Fruit fly (Drosophila melanogaster) whole organism, embryonic: ENCODE results near the gene CG2617.
A peak's percentile ranks its signal among the peaks of the same experiment; 100 is the strongest.

Experiments used
- Abd-B ChIP-seq: fragments of 200-800 bp; sonication (Bioruptor generic); optimal IDR thresholded peaks from 2 replicates; lab custom pipeline; 2018; ENCODE audit warnings: missing biosample characterization, mild to moderate bottlenecking, missing genetic modification characterization, moderate library complexity
- Awh ChIP-seq: fragments of 200-800 bp; sonication (Bioruptor generic); IDR thresholded peaks from 2 replicates; pipeline ENCODE4, ENCODE4 v1.3.6; 2022; ENCODE audit warnings: missing biosample characterization, missing genetic modification characterization
- B-H2 ChIP-seq: fragments of 200-800 bp; sonication (Bioruptor generic); optimal IDR thresholded peaks from 2 replicates; lab custom pipeline; 2018; ENCODE audit warnings: missing biosample characterization, mild to moderate bottlenecking, missing genetic modification characterization
- CG10147 ChIP-seq: fragments of 200-800 bp; sonication (Bioruptor generic); optimal IDR thresholded peaks from 2 replicates; lab custom pipeline; 2019; ENCODE audit warnings: missing biosample characterization, mild to moderate bottlenecking, missing genetic modification characterization, moderate library complexity
- CG10321 ChIP-seq: fragments of 200-800 bp; sonication (Bioruptor generic); IDR thresholded peaks from 2 replicates; pipeline ENCODE4 v1.3.6; 2022; ENCODE audit warnings: missing biosample characterization, missing genetic modification characterization
- CG10959 ChIP-seq: fragments of 200-800 bp; sonication (Bioruptor generic); IDR thresholded peaks from 2 replicates; pipeline ENCODE4 v1.3.6; 2022; ENCODE audit warnings: missing biosample characterization, missing genetic modification characterization
- CG11093 ChIP-seq: fragments of 200-800 bp; sonication (Bioruptor generic); IDR thresholded peaks from 3 replicates; pipeline ENCODE4 v1.3.6; 2022; ENCODE audit warnings: missing biosample characterization, missing genetic modification characterization
- CG14860 ChIP-seq: fragments of 200-800 bp; sonication (Bioruptor generic); IDR thresholded peaks from 3 replicates; pipeline ENCODE4 v1.3.6; 2022; ENCODE audit warnings: missing biosample characterization, missing genetic modification characterization; ENCODE audit not compliant: partially characterized antibody
- CG14965 ChIP-seq: fragments of 200-800 bp; sonication (Bioruptor generic); optimal IDR thresholded peaks from 2 replicates; lab custom pipeline; 2016; ENCODE audit warnings: missing biosample characterization, missing genetic modification characterization, borderline replicate concordance
- CG15479 ChIP-seq: fragments of 200-800 bp; sonication (Bioruptor generic); optimal IDR thresholded peaks from 3 replicates; lab custom pipeline; 2019; ENCODE audit warnings: missing biosample characterization, mild to moderate bottlenecking, missing genetic modification characterization, moderate library complexity
- CG16863 ChIP-seq: fragments of 200-800 bp; sonication (Bioruptor generic); optimal IDR thresholded peaks from 3 replicates; lab custom pipeline; 2016; ENCODE audit warnings: missing biosample characterization, missing genetic modification characterization
- CG17359 ChIP-seq: fragments of 200-800 bp; sonication (Bioruptor generic); optimal IDR thresholded peaks from 3 replicates; lab custom pipeline; 2018; ENCODE audit warnings: missing biosample characterization, mild to moderate bottlenecking, missing genetic modification characterization, moderate library complexity
- CG17361 ChIP-seq: fragments of 200-800 bp; sonication (Bioruptor generic); IDR thresholded peaks from 3 replicates; pipeline ENCODE4 v1.3.6; 2022; ENCODE audit warnings: missing biosample characterization, missing genetic modification characterization
- CG18599 ChIP-seq: fragments of 200-800 bp; sonication (Bioruptor generic); optimal IDR thresholded peaks from 3 replicates; lab custom pipeline; 2017; ENCODE audit warnings: missing biosample characterization, missing genetic modification characterization, mild to moderate bottlenecking, moderate library complexity, missing genetic modification reagents
- CG18764 ChIP-seq: fragments of 200-800 bp; sonication (Bioruptor generic); optimal IDR thresholded peaks from 3 replicates; lab custom pipeline; 2016; ENCODE audit warnings: missing biosample characterization, missing genetic modification characterization
- CG2875 ChIP-seq: fragments of 200-800 bp; sonication (Bioruptor generic); optimal IDR thresholded peaks from 2 replicates; lab custom pipeline; 2017; ENCODE audit warnings: missing biosample characterization, mild to moderate bottlenecking, missing genetic modification characterization, missing genetic modification reagents
- CG4328 ChIP-seq: fragments of 200-800 bp; sonication (Bioruptor generic); optimal IDR thresholded peaks from 3 replicates; lab custom pipeline; 2017; ENCODE audit warnings: missing biosample characterization, missing genetic modification reagents, missing genetic modification characterization
- CG4360 ChIP-seq: fragments of 200-800 bp; sonication (Bioruptor generic); IDR thresholded peaks from 2 replicates; pipeline ENCODE4 v1.3.6; 2022; ENCODE audit warnings: missing biosample characterization, missing genetic modification characterization
- CG43689 ChIP-seq: fragments of 200-800 bp; sonication (Bioruptor generic); IDR thresholded peaks from 2 replicates; pipeline ENCODE4 v1.3.6; 2022; ENCODE audit warnings: missing biosample characterization, missing genetic modification characterization
- CG4404 ChIP-seq: fragments of 200-800 bp; sonication (Bioruptor generic); IDR thresholded peaks from 2 replicates; pipeline ENCODE4 v1.3.6; 2022; ENCODE audit warnings: missing biosample characterization, missing genetic modification characterization
- CG4730 ChIP-seq: fragments of 200-800 bp; sonication (Bioruptor generic); IDR thresholded peaks from 2 replicates; pipeline ENCODE4 v1.3.6; 2022; ENCODE audit warnings: missing biosample characterization, missing genetic modification characterization
- CG6254 ChIP-seq: fragments of 200-800 bp; sonication (Bioruptor generic); optimal IDR thresholded peaks from 3 replicates; lab custom pipeline; 2017; ENCODE audit warnings: mild to moderate bottlenecking, missing biosample characterization, missing genetic modification reagents, missing genetic modification characterization
- CG6272 ChIP-seq: fragments of 200-800 bp; sonication (Bioruptor generic); IDR thresholded peaks from 2 replicates; pipeline ENCODE4 v1.3.6; 2022; ENCODE audit warnings: missing biosample characterization, missing genetic modification characterization
- CG6791 ChIP-seq: fragments of 200-800 bp; sonication (Bioruptor generic); IDR thresholded peaks from 3 replicates; pipeline ENCODE4 v1.3.6; 2022; ENCODE audit warnings: missing biosample characterization, missing genetic modification characterization; ENCODE audit not compliant: partially characterized antibody
- CG7372 ChIP-seq: fragments of 200-800 bp; sonication (Bioruptor generic); IDR thresholded peaks from 2 replicates; pipeline ENCODE4 v1.3.6; 2022; ENCODE audit warnings: missing biosample characterization, missing genetic modification characterization
- Fer2 ChIP-seq: fragments of 200-800 bp; sonication (Bioruptor generic); optimal IDR thresholded peaks from 2 replicates; lab custom pipeline; 2018; ENCODE audit warnings: missing biosample characterization, mild to moderate bottlenecking, missing genetic modification characterization, moderate library complexity
- Gsc ChIP-seq: fragments of 200-800 bp; sonication (Bioruptor generic); IDR thresholded peaks from 2 replicates; pipeline ENCODE4 v1.3.6; 2022; ENCODE audit warnings: missing biosample characterization, missing genetic modification characterization
- Gug ChIP-seq: fragments of 200-800 bp; sonication (Bioruptor generic); IDR thresholded peaks from 4 replicates; pipeline ENCODE4 v1.3.6; 2022; ENCODE audit warnings: missing biosample characterization, missing genetic modification characterization
- HLH54F ChIP-seq: fragments of 200-800 bp; sonication (Bioruptor generic); optimal IDR thresholded peaks from 3 replicates; lab custom pipeline; 2016; ENCODE audit warnings: missing biosample characterization, missing genetic modification characterization
- HmgD ChIP-seq: fragments of 200-800 bp; sonication (Bioruptor generic); optimal IDR thresholded peaks from 3 replicates; lab custom pipeline; 2016; ENCODE audit warnings: missing biosample characterization, missing genetic modification characterization
- Hr78 ChIP-seq, 2 experiments: fragments of 200-800 bp in 1 of 2; fragments of >200 bp in 1 of 2; sonication (Bioruptor generic) in 1 of 2; optimal IDR thresholded peaks; 2 replicates each; lab custom pipeline; 2017 to 2019; ENCODE audit warnings: missing biosample characterization in 2 of 2, missing genetic modification characterization in 2 of 2, mild to moderate bottlenecking in 1 of 2, moderate library complexity in 1 of 2
- MESR4 ChIP-seq: fragments of 200-800 bp; sonication (Bioruptor generic); optimal IDR thresholded peaks from 2 replicates; lab custom pipeline; 2018; ENCODE audit warnings: missing biosample characterization, mild to moderate bottlenecking, missing genetic modification characterization, moderate library complexity
- NC2α ChIP-seq: fragments of 200-800 bp; sonication (Bioruptor generic); optimal IDR thresholded peaks from 2 replicates; lab custom pipeline; 2016; ENCODE audit warnings: missing biosample characterization, missing genetic modification characterization
- NFAT ChIP-seq: fragments of 200-800 bp; sonication (Bioruptor generic); IDR thresholded peaks from 2 replicates; pipeline ENCODE4 v1.3.6; 2022; ENCODE audit warnings: missing biosample characterization, missing genetic modification characterization
- Nf-YA ChIP-seq: fragments of 200-800 bp; sonication (Bioruptor generic); IDR thresholded peaks from 2 replicates; pipeline ENCODE4 v1.3.6; 2022; ENCODE audit warnings: missing biosample characterization, missing genetic modification characterization
- Ptx1 ChIP-seq: fragments of 200-800 bp; sonication (Bioruptor generic); IDR thresholded peaks from 2 replicates; pipeline ENCODE4 v1.3.6; 2022; ENCODE audit warnings: missing biosample characterization, missing genetic modification characterization
- aop ChIP-seq: fragments of 200-800 bp; sonication (Bioruptor generic); IDR thresholded peaks from 2 replicates; pipeline ENCODE4 v1.3.6; 2022; ENCODE audit warnings: missing biosample characterization, missing genetic modification characterization
- da ChIP-seq: fragments of 200-800 bp; sonication (Bioruptor generic); optimal IDR thresholded peaks from 2 replicates; lab custom pipeline; 2016; ENCODE audit warnings: missing biosample characterization, missing genetic modification characterization
- dysf ChIP-seq: fragments of 200-800 bp; sonication (Bioruptor generic); IDR thresholded peaks from 3 replicates; pipeline ENCODE4 v1.3.6; 2022; ENCODE audit warnings: missing biosample characterization, missing genetic modification characterization
- ems ChIP-seq: fragments of 200-800 bp; sonication (Bioruptor generic); optimal IDR thresholded peaks from 3 replicates; lab custom pipeline; 2016; ENCODE audit warnings: missing biosample characterization, missing genetic modification characterization
- insv ChIP-seq, 2 experiments: fragments of 200-800 bp; sonication (Bioruptor generic); optimal IDR thresholded peaks; 3 replicates each; lab custom pipeline; 2016 to 2018; ENCODE audit warnings: missing biosample characterization in 2 of 2, missing genetic modification characterization in 2 of 2
- mld ChIP-seq: fragments of 200-800 bp; sonication (Bioruptor generic); IDR thresholded peaks from 3 replicates; pipeline ENCODE4 v1.3.6; 2022; ENCODE audit warnings: missing biosample characterization, missing genetic modification characterization; ENCODE audit not compliant: partially characterized antibody
- peb ChIP-seq: fragments of 200-800 bp; sonication (Bioruptor generic); IDR thresholded peaks from 2 replicates; pipeline ENCODE4 v1.3.6; 2022; ENCODE audit warnings: missing biosample characterization, missing genetic modification characterization
- scrt ChIP-seq: fragments of 200-800 bp; sonication (Bioruptor generic); optimal IDR thresholded peaks from 2 replicates; lab custom pipeline; 2018; ENCODE audit warnings: missing biosample characterization, mild to moderate bottlenecking, missing genetic modification characterization, moderate library complexity
- shn ChIP-seq: fragments of 200-800 bp; sonication (Bioruptor generic); optimal IDR thresholded peaks from 3 replicates; lab custom pipeline; 2016; ENCODE audit warnings: missing biosample characterization, missing genetic modification characterization
- sisA ChIP-seq: fragments of 200-800 bp; sonication (Bioruptor generic); IDR thresholded peaks from 2 replicates; pipeline ENCODE4 v1.3.6; 2022; ENCODE audit warnings: missing biosample characterization, missing genetic modification characterization
- slbo ChIP-seq: fragments of 200-800 bp; sonication (Bioruptor generic); IDR thresholded peaks from 2 replicates; pipeline ENCODE4 v1.3.6; 2022; ENCODE audit warnings: missing biosample characterization, missing genetic modification characterization
- slou ChIP-seq: fragments of 200-800 bp; sonication (Bioruptor generic); optimal IDR thresholded peaks from 3 replicates; lab custom pipeline; 2016; ENCODE audit warnings: missing biosample characterization, missing genetic modification characterization
- stc ChIP-seq: fragments of 200-800 bp; sonication (Bioruptor generic); IDR thresholded peaks from 2 replicates; pipeline ENCODE4 v1.3.6; 2022; ENCODE audit warnings: missing biosample characterization, missing genetic modification characterization
- tgo ChIP-seq: fragments of 200-800 bp; sonication (Bioruptor generic); IDR thresholded peaks from 3 replicates; pipeline ENCODE4 v1.3.6; 2022; ENCODE audit warnings: missing biosample characterization, missing genetic modification characterization

The CG2617 gene

dm6 chr2L:20700534-20701239, 18.5 kb downstream of the CG2617 start (continued):
- 0 out of 2 replicates have a peak, but pooled peaks have one; percentile 12 for TF ChIP-seq Ptx1 (GFP tag; lab: Robert Waterston, UW)
- no peak for TF ChIP-seq scrt (GFP tag; lab: Kevin White, UChicago)
- TF ChIP-seq CG16863 = no peak
- TF ChIP-seq shn (GFP tag; lab: Kevin White, UChicago) = no peak
- peak; percentile 59; the same call in 2 of the 3 replicates for TF ChIP-seq dysf (GFP tag; lab: Robert Waterston, UW)
- TF ChIP-seq CG11093 (GFP tag; lab: Robert Waterston, UW) = no peak
- peak; percentile 53; the same call in 2 of the 3 replicates for TF ChIP-seq tgo (GFP tag; lab: Robert Waterston, UW)
- peak; percentile 42; the same call in 1 of the 2 replicates for TF ChIP-seq slbo (GFP tag; lab: Robert Waterston, UW)
- no peak for TF ChIP-seq ems (GFP tag; lab: Kevin White, UChicago)
- no peak for TF ChIP-seq CG2875
- TF ChIP-seq CG43689 (GFP tag; lab: Robert Waterston, UW) = no peak
- no peak for TF ChIP-seq mld (GFP tag; lab: Robert Waterston, UW)
- no peak for TF ChIP-seq CG4360 (GFP tag; lab: Robert Waterston, UW)
- TF ChIP-seq aop (GFP tag; lab: Robert Waterston, UW) = no peak
- TF ChIP-seq MESR4 (GFP tag; lab: Kevin White, UChicago) = no peak
- no peak for TF ChIP-seq Awh
- TF ChIP-seq CG14860 (GFP tag; lab: Robert Waterston, UW) = no peak
- TF ChIP-seq stc (GFP tag; lab: Robert Waterston, UW) = no peak
- no peak for TF ChIP-seq Nf-YA (GFP tag; lab: Robert Waterston, UW)
- no peak for TF ChIP-seq CG7372 (GFP tag; lab: Robert Waterston, UW)
- TF ChIP-seq NC2α = no peak
- no peak for TF ChIP-seq sisA
- TF ChIP-seq CG6254 (GFP tag; lab: Kevin White, UChicago) = no peak
- TF ChIP-seq CG15479 = no peak
- no peak for TF ChIP-seq Abd-B (GFP tag; lab: Kevin White, UChicago)
- no peak for TF ChIP-seq B-H2 (GFP tag; lab: Kevin White, UChicago)
- peak; percentile 10 for TF ChIP-seq CG18599 (GFP tag; lab: Kevin White, UChicago)
- TF ChIP-seq peb (GFP tag; lab: Robert Waterston, UW) = no peak
- TF ChIP-seq CG17361 (GFP tag; lab: Robert Waterston, UW) = no peak
- TF ChIP-seq CG10321 (GFP tag; lab: Robert Waterston, UW) = no peak
- no peak for TF ChIP-seq insv (GFP tag; optimal IDR thresholded peaks at IDR 0.05; lab: Kevin White, UChicago)
- no peak for TF ChIP-seq CG14965 (GFP tag; lab: Kevin White, UChicago)
- TF ChIP-seq HLH54F (GFP tag; lab: Kevin White, UChicago) = no peak
- TF ChIP-seq Gsc (GFP tag; lab: Robert Waterston, UW) = no peak
- TF ChIP-seq CG17359 (tag; lab: Kevin White, UChicago) = no peak
- TF ChIP-seq NFAT (GFP tag; lab: Robert Waterston, UW) = 0 out of 2 replicates have a peak, but pooled peaks have one; percentile 2
- no peak for TF ChIP-seq Hr78 (GFP tag; optimal IDR thresholded peaks at IDR 0.05; lab: Kevin White, UChicago)
- TF ChIP-seq slou (GFP tag; lab: Kevin White, UChicago) = no peak
- no peak for TF ChIP-seq CG10147 (GFP tag; lab: Kevin White, UChicago)
- no peak for TF ChIP-seq da (GFP tag; lab: Kevin White, UChicago)
- TF ChIP-seq CG4328 (GFP tag; lab: Kevin White, UChicago) = no peak
- TF ChIP-seq CG4730 (GFP tag; lab: Robert Waterston, UW) = 0 out of 2 replicates have a peak, but pooled peaks have one; percentile 43
- TF ChIP-seq Gug (GFP tag; lab: Robert Waterston, UW) = peak; percentile 4; the same call in 1 of the 4 replicates
- TF ChIP-seq HmgD = no peak
- no peak for TF ChIP-seq CG18764 (GFP tag; lab: Kevin White, UChicago)
- TF ChIP-seq CG6791 (GFP tag; lab: Robert Waterston, UW) = no peak
- no peak for TF ChIP-seq Fer2 (tag; lab: Kevin White, UChicago)
- TF ChIP-seq CG10959 (GFP tag; lab: Robert Waterston, UW) = 0 out of 2 replicates have a peak, but pooled peaks have one; percentile 8
- peak; percentile 31; the same call in 1 of the 2 replicates for TF ChIP-seq CG4404 (GFP tag; lab: Robert Waterston, UW)
- no peak for TF ChIP-seq CG6272 (GFP tag; lab: Robert Waterston, UW)
